Worm (Caenorhabditis elegans) whole organism, dauer: ENCODE data around the gene R04B5.1.

Experiments
- unc-62 ChIP-seq: sonication (generic microtip); optimal IDR thresholded peaks from 2 replicates; lab custom pipeline; 2017; ENCODE audit warnings: missing biosample characterization, missing genetic modification reagents, missing genetic modification characterization

R04B5.1 gene

DNA sequence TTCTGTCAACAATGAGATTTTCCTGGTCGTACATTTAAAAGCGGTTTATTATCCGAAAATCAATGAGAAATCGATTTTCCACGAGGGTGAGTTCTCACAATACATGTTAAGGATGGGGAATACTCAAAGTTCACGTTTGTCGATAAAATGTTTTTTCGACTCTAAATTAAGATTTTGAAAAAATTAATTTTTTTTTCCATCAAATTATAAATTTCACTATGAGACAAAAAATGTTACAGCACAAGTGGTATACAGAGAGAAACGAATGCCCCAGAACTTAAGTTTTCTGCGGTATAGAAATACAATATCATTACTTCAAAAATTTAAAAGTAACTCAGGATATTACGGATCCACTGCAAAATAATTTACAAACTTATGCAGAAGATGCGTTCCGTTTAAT, at the start of gene R04B5.1:
Gene R04B5.1 (minus strand): TSS at position 101 of the 400 bp plus-strand sequence.
- no peak for TF ChIP-seq unc-62 (GFP tag; lab: Kevin White, UChicago)

DNA sequence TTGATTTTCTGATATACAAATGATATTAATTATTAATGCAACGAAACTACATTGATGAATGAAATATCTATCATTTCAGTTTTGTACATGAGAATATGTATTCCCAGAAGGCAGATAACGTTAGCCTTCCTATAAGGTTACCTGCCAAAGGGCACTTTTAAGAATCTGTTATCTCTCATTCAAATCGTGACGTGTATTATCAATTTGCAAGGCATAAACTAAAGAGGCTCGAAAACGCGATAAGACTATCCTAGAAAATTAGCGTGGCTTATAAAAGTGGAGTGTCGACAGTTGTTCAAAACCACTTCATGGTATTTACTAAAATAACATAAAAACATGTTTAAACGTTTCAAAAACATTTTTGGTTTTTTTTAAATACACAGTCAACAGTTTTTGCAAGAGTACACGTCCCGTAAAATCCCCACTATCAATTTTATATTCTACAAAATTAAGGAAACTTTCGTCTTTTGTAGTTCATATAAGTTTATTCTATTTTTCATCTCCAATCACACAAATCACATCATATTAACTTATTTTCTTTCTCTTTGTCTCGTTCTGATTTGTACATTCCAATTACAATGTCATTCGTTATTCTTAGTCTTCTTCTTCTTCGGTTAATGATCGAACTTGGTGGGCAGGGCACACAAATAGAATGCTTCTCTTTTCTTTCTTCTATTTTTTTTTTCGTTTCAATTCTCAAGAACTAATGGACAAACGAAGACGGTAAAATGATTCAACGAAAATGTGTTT, 46.8 kb upstream of the R04B5.1 start, which contains the start of gene C08B6.10:
Gene C08B6.10 (plus strand): TSS at position 700 of the 750 bp plus-strand sequence.
- no peak for TF ChIP-seq unc-62 (GFP tag; lab: Kevin White, UChicago)

DNA sequence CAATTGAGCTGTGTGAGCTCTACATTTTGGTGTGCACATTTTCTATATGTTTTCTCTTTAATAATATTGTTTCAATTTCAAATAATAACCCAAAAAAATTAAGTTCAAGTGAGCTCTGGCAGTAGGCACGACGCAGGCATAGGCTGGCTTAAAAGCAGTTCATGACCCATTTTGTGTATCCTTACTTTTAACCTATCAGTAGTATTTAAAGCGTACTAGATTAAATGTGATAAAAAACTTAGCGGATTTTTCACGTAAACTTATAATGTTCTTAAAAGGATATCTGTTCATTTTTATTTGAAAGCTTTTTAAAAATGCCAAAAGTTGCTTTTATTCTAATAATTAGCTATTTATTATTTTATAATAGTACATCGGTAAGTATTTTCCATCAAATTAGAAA, 45.2 kb upstream of the R04B5.1 start, which contains the start of gene C08B6.6:
Gene C08B6.6 (plus strand): TSS at position 301 of the 400 bp plus-strand sequence.
- no peak for TF ChIP-seq unc-62 (GFP tag; lab: Kevin White, UChicago)

ce11 chrV:10122670-10123069, 44.5 kb upstream of the R04B5.1 start, which contains the start of gene srxa-19:
srxa-19 (minus strand) TSS chrV:10122770.
- TF ChIP-seq unc-62 (GFP tag; lab: Kevin White, UChicago): no peak

DNA sequence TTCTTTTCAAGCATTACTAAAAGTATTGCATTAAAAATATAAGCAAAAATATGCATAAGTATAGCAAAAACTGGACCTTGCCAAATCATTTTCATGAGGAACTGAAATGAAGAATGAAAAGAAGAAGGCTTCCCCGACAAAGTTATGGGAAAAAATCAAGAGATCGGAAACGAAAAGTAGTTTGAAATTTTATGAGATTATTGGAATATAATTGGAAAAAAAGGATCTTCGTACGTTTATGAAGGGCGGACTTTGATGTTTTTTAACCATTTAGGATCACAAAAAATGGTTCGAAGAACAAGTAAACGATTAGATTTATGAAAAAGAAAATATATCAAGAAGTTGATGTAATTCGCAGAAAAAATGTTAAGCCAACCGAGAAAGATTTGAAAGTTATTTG, 42.8 kb upstream of the R04B5.1 start, which contains the start of gene srxa-18:
Gene srxa-18 (minus strand): TSS at position 100 of the 400 bp plus-strand sequence.
- TF ChIP-seq unc-62 (GFP tag; lab: Kevin White, UChicago): no peak

DNA sequence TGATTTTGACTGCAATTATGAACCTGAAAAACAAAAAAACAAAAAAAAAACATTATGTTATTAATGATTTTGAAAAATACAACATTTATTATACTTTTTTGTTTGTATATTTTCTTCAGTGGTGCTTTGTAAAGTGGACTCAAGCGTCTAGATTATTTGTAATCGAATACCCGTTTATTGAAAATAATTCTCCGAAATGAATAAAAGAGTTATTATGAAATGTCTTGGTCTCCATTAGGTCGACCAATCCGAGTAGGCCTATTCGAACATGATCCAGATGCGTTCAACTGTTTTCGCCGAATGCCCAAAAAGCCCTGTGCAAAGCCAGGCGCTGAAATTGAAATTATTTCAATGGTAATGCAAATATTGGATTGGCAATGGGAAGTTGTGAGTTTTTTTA, 39.3 kb upstream of the R04B5.1 start, which contains the start of gene C08B6.5:
Gene C08B6.5 (plus strand): TSS at position 301 of the 400 bp plus-strand sequence.
- TF ChIP-seq unc-62 (GFP tag; lab: Kevin White, UChicago): no peak

- TF ChIP-seq unc-62 (GFP tag; lab: Kevin White, UChicago): no peak
These were observed 36.2 kb upstream of the R04B5.1 start, which contains the start of gene cht-5 for ce11 chrV:10114329-10114728. cht-5 (plus strand) TSS chrV:10114629.

- TF ChIP-seq unc-62 (GFP tag; lab: Kevin White, UChicago): no peak
These were observed 34.0 kb upstream of the R04B5.1 start, which contains the start of gene C08B6.3 for ce11 chrV:10112187-10112586. C08B6.3 (minus strand) TSS chrV:10112287.

DNA sequence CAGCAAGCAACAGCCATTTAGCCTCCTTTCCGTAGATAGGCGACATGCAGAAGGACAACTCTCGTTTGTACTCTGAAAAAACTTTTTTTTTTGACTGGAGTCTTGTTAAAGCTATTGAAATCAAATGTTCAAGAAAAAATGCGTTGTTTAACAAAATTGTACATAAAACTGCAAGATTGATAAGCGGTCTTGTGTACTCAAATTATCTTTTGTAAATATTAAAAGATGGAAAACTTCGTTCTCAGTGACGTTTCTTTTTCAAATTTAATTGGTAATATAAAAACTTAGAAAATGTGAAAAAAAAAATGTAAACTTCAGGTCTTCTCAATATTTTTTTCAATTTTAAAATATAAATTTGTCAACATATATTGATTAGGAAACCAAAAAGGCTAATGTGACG, 33.0 kb upstream of the R04B5.1 start:
- TF ChIP-seq unc-62 (GFP tag; lab: Kevin White, UChicago): no peak

ce11 chrV:10107309-10107708, 29.2 kb upstream of the R04B5.1 start, which contains the start of gene C08B6.11:
C08B6.11 (plus strand) TSS chrV:10107609.
- no peak for TF ChIP-seq unc-62 (GFP tag; lab: Kevin White, UChicago)

ce11 chrV:10105412-10105811, 27.3 kb upstream of the R04B5.1 start, which contains the start of gene C08B6.2:
C08B6.2 (plus strand) TSS chrV:10105712.
- TF ChIP-seq unc-62 (GFP tag; lab: Kevin White, UChicago): no peak

ce11 chrV:10104785-10105310, 26.7 kb upstream of the R04B5.1 start, which contains the start of gene ugt-17:
ugt-17 (minus strand) TSS chrV:10104964.
- TF ChIP-seq unc-62 (GFP tag; lab: Kevin White, UChicago): no peak

DNA sequence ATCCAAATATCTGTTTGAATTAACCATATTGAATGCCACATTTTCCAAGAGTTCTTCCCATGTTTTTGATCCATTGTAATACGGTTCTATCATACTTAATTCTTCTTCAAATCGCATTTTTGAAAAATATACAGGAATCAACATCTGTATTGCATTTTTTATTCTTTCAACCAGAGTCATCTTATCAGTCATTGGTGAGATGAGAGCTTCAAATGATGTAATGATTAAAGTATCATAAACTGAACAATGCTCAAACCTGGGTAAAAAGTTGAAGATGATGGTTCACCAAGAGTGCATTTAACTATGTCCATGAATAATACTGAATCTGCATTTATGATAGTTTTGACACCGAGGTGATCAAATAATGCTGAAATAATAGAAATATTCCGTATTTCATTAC, 25.7 kb upstream of the R04B5.1 start:
- no peak for TF ChIP-seq unc-62 (GFP tag; lab: Kevin White, UChicago)

- no peak for TF ChIP-seq unc-62 (GFP tag; lab: Kevin White, UChicago)
These were observed 23.8 kb upstream of the R04B5.1 start, which contains the start of gene C08B6.14 for ce11 chrV:10101916-10102315. C08B6.14 (minus strand) TSS chrV:10102016.

DNA sequence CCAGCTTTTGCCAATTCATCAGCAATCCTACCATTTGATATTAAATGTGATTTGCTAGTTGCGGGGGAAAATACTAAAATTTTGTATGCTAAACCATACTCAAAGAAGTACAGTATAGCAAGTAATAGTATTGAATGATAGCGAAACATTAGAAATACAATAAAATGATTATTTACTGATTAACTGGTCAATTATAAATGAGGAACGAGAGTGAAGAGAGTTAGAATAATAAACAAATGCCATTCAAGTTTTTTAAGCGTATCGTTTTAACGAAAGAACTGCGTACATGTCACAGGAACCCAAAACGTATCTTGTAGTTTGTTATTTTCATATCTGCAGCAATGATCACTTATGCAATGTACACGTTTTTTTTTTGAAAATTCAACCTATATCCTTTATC, 20.3 kb upstream of the R04B5.1 start, which contains the start of gene ugt-47:
Gene ugt-47 (minus strand): TSS at position 169 of the 400 bp plus-strand sequence.
- TF ChIP-seq unc-62 (GFP tag; lab: Kevin White, UChicago): no peak

DNA sequence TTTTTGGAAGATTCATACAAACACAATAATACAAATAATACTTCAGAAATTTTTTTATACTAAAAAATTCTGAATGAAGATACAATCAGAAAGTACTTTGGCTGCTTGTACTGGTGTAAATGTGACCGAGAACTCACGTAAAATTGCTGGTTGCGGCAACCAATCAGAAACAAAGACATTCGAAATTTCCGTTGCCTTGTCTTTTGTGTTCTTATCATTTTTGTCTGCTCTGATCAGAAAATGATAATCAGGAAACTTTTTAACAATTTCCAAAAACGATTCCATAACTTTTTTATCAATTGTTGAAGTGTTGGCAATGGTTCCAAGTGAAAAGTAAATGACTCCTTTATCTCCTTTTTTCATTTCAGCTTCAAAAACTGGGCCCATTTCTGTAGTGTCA, 18.8 kb upstream of the R04B5.1 start:
- TF ChIP-seq unc-62 (GFP tag; lab: Kevin White, UChicago): no peak
